Worm (Caenorhabditis elegans) whole organism, L2 larva: Measurements from ENCODE around the gene str-170.

Experiments used
- C34F6.9 ChIP-seq: fragments of 150-350 bp; optimal IDR thresholded peaks from 2 replicates; lab custom pipeline; 2014; ENCODE audit warnings: missing biosample characterization, missing genetic modification characterization
- R02D3.7 ChIP-seq: fragments of 150-350 bp; optimal IDR thresholded peaks from 2 replicates; lab custom pipeline; 2014; ENCODE audit warnings: missing biosample characterization, missing genetic modification characterization
- ZK546.5 ChIP-seq: sonication (generic microtip); optimal IDR thresholded peaks from 2 replicates; lab custom pipeline; 2017; ENCODE audit warnings: missing biosample characterization, missing genetic modification characterization
- alr-1 ChIP-seq: fragments of 150-350 bp; optimal IDR thresholded peaks from 2 replicates; lab custom pipeline; 2014; ENCODE audit warnings: missing biosample characterization, missing genetic modification characterization
- aly-2 ChIP-seq: fragments of 150-350 bp; optimal IDR thresholded peaks from 2 replicates; lab custom pipeline; 2014; ENCODE audit warnings: missing biosample characterization, missing genetic modification characterization
- ama-1 ChIP-seq: fragments of 150-350 bp; optimal IDR thresholded peaks from 2 replicates; lab custom pipeline; 2018; ENCODE audit warnings: inconsistent platforms
- blmp-1 ChIP-seq: sonication (generic microtip); optimal IDR thresholded peaks from 2 replicates; lab custom pipeline; 2017; ENCODE audit warnings: missing genetic modification characterization, mild to moderate bottlenecking, missing compliant biosample characterization, antibody characterized with exemption, moderate library complexity; ENCODE audit not compliant: insufficient read depth
- ceh-16 ChIP-seq: fragments of 150-350 bp; optimal IDR thresholded peaks from 2 replicates; lab custom pipeline; 2014; ENCODE audit warnings: missing biosample characterization, missing genetic modification characterization
- ceh-82 ChIP-seq: fragments of 150-350 bp; optimal IDR thresholded peaks from 2 replicates; lab custom pipeline; 2014; ENCODE audit warnings: missing biosample characterization, missing genetic modification characterization
- elt-1 ChIP-seq: fragments of 150-350 bp; optimal IDR thresholded peaks from 2 replicates; lab custom pipeline; 2014; ENCODE audit warnings: missing biosample characterization, missing genetic modification characterization
- elt-3 ChIP-seq: sonication (generic microtip); optimal IDR thresholded peaks from 2 replicates; lab custom pipeline; 2017; ENCODE audit warnings: missing biosample characterization, missing genetic modification characterization
- fos-1 ChIP-seq: fragments of 150-350 bp; optimal IDR thresholded peaks from 2 replicates; lab custom pipeline; 2014; ENCODE audit warnings: missing biosample characterization, missing genetic modification characterization
- lin-11 ChIP-seq: fragments of 150-350 bp; sonication (generic microtip); optimal IDR thresholded peaks from 2 replicates; lab custom pipeline; 2014; ENCODE audit warnings: missing biosample characterization, missing genetic modification characterization, inconsistent platforms, mixed read lengths
- lin-13 ChIP-seq: fragments of 150-350 bp; optimal IDR thresholded peaks from 2 replicates; lab custom pipeline; 2014; ENCODE audit warnings: missing biosample characterization, missing genetic modification reagents, missing genetic modification characterization
- lin-39 ChIP-seq: fragments of 150-350 bp; optimal IDR thresholded peaks from 2 replicates; lab custom pipeline; 2014; ENCODE audit warnings: missing biosample characterization, missing genetic modification reagents, missing genetic modification characterization
- lsy-2 ChIP-seq, 2 experiments: fragments of 150-350 bp in 1 of 2; sonication (generic microtip) in 1 of 2; optimal IDR thresholded peaks; 2 replicates each; lab custom pipeline; 2014 to 2017; ENCODE audit warnings: missing biosample characterization in 2 of 2, missing genetic modification characterization in 2 of 2
- mab-5 ChIP-seq: fragments of 150-350 bp; optimal IDR thresholded peaks from 2 replicates; lab custom pipeline; 2014; ENCODE audit warnings: missing biosample characterization, missing genetic modification characterization
- mbf-1 ChIP-seq: sonication (generic microtip); optimal IDR thresholded peaks from 2 replicates; lab custom pipeline; 2017; ENCODE audit warnings: missing biosample characterization, missing genetic modification characterization
- mdl-1 ChIP-seq, 2 experiments: fragments of 150-350 bp in 1 of 2; sonication (generic microtip) in 1 of 2; optimal IDR thresholded peaks; 2 replicates each; lab custom pipeline; 2017; ENCODE audit warnings: missing biosample characterization in 2 of 2, missing genetic modification characterization in 2 of 2
- nhr-12 ChIP-seq: fragments of 150-350 bp; optimal IDR thresholded peaks from 2 replicates; lab custom pipeline; 2014; ENCODE audit warnings: missing biosample characterization, missing genetic modification characterization
- nhr-129 ChIP-seq: fragments of 150-350 bp; optimal IDR thresholded peaks from 2 replicates; lab custom pipeline; 2014; ENCODE audit warnings: missing biosample characterization, missing genetic modification characterization
- nhr-21 ChIP-seq: fragments of 150-350 bp; optimal IDR thresholded peaks from 2 replicates; lab custom pipeline; 2014; ENCODE audit warnings: missing biosample characterization, missing genetic modification characterization
- nhr-237 ChIP-seq: fragments of 150-350 bp; optimal IDR thresholded peaks from 2 replicates; lab custom pipeline; 2014; ENCODE audit warnings: missing biosample characterization, missing genetic modification characterization
- nhr-25 ChIP-seq: fragments of 150-350 bp; sonication (generic microtip); optimal IDR thresholded peaks from 3 replicates; lab custom pipeline; 2014; ENCODE audit warnings: missing biosample characterization, missing genetic modification characterization
- nhr-6 ChIP-seq: fragments of 150-350 bp; optimal IDR thresholded peaks from 2 replicates; lab custom pipeline; 2014; ENCODE audit warnings: missing biosample characterization, missing genetic modification characterization
- sem-4 ChIP-seq: fragments of 150-350 bp; optimal IDR thresholded peaks from 2 replicates; lab custom pipeline; 2014; ENCODE audit warnings: missing biosample characterization, missing genetic modification reagents, missing genetic modification characterization
- snpc-4 ChIP-seq: fragments of 150-350 bp; optimal IDR thresholded peaks from 2 replicates; lab custom pipeline; 2014; ENCODE audit warnings: missing biosample characterization, missing genetic modification characterization
- unc-55 ChIP-seq: fragments of 150-350 bp; sonication (generic microtip); optimal IDR thresholded peaks from 3 replicates; lab custom pipeline; 2014; ENCODE audit warnings: missing biosample characterization, missing genetic modification reagents, missing genetic modification characterization
- zag-1 ChIP-seq: fragments of 150-350 bp; optimal IDR thresholded peaks from 2 replicates; lab custom pipeline; 2014; ENCODE audit warnings: missing biosample characterization, missing genetic modification characterization
- ztf-1 ChIP-seq: fragments of 200-800 bp; sonication (Bioruptor generic); conservative IDR thresholded peaks from 2 replicates; pipeline ENCODE4 v1.3.6; 2022; ENCODE audit warnings: missing genetic modification characterization, missing compliant biosample characterization
- ztf-11 ChIP-seq: sonication (generic microtip); optimal IDR thresholded peaks from 2 replicates; lab custom pipeline; 2017; ENCODE audit warnings: missing biosample characterization, missing genetic modification characterization

str-170 gene

DNA sequence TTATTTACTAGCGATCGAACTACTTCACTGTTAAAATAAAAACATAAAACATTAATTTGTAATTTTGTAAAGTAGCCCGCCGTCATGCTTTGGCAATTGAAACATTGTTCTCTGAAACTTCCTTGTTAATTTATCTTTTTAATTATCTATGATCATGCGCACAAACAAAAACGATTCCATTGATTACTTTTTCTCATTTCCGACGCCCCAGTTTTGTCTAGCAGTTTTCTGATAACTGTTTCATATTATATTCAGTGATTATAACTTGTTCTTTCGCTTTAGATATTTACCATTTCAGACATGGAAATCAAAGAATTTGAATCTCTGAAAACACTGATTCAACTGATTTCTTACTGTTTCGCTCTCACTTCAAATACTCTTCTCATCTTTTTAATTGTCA is at the start of gene str-170:
TSS of gene str-170 (plus strand) at position 301 of the 400 bp plus-strand sequence.
- no peak for TF ChIP-seq lsy-2 (tag; optimal IDR thresholded peaks at IDR 0.05; lab: Kevin White, UChicago)
- TF ChIP-seq fos-1: no peak
- TF ChIP-seq R02D3.7 (tag; lab: Kevin White, UChicago): no peak

DNA sequence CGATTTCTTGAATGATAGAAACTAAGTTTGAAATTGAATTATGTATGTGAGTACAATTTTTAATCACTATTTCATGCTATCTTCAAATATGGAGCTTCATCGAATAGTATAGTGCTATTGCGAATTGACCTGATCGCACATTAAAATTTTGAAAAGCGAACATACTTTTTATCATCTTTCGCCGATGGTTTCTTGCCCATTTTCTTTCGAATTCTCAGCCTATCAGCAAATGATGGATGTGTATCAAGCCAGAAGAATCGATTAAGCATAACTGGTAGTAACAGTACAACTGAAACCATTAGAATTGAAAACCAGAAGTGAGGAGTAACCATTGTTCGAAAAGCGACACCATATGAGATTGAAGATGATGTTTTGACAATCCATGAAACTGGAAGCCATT is 47.6 kb upstream of the str-170 start:
- TF ChIP-seq snpc-4 (tag; lab: Kevin White, UChicago): no peak

DNA sequence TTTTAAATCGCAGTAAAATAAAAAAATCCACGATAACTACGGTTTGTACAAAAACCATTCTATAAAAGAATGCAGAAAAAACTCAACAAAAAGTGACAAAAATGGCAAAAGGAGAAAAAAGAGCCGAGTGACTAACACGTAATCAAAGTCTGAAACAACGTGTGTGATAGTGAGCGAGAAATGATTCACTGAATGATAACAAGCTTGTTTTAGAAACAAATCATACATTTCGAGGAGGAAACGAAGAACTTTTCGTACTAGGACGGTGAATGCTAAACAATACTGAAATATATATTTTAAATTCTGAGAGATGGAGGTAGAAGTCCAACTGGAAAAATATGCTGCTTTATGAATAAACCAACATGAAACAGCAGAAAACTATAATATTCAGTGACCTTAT is 35.2 kb upstream of the str-170 start:
- no peak for TF ChIP-seq nhr-21 (tag; lab: Kevin White, UChicago)
- TF ChIP-seq unc-55: no peak
- TF ChIP-seq fos-1: peak; percentile 86

- no peak for TF ChIP-seq nhr-6 (tag; lab: Kevin White, UChicago)
- no peak for TF ChIP-seq lin-13 (GFP tag; lab: Kevin White, UChicago)
These were observed 30.4 kb upstream of the str-170 start, which contains the start of gene tat-2 for ce11 chrIV:4846793-4847192. Gene tat-2 (minus strand): TSS chrIV:4846893.

- TF ChIP-seq ceh-82 (tag; lab: Kevin White, UChicago) (no peak), alr-1 (tag; lab: Kevin White, UChicago) (no peak), lin-11 (tag; lab: Kevin White, UChicago) (no peak), nhr-12 (tag; lab: Kevin White, UChicago) (no peak), R02D3.7 (tag; lab: Kevin White, UChicago) (no peak), nhr-129 (tag; lab: Kevin White, UChicago) (no peak), blmp-1 (tag; lab: Kevin White, UChicago) (no peak)
- TF ChIP-seq, all 48 proteins: peak for 0
These were observed 21.0 kb upstream of the str-170 start, which contains the start of gene Y17G9A.2 for ce11 chrIV:4856195-4856594. Gene Y17G9A.2 (minus strand): TSS chrIV:4856295.

DNA sequence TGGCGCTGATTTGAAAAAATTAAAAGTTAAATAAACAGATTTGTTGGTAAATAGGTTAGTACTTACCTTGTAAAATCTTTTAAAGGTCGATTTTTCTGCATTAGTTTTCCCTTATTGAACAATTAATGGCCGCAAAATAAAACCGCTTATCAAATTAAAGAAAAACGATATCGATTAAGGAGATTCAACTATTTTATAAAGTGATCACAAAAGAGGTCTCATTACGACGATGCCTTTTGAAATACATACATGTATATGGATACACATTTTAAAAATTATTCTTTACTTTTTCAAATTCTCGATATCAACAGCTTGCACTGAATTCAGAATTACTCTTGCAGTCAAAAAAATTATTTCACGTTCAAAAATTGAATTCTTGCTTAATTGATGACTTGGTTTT is 18.6 kb upstream of the str-170 start, which contains the start of gene Y17G9A.3:
TSS of gene Y17G9A.3 (minus strand) at position 101 of the 400 bp plus-strand sequence.
- TF ChIP-seq elt-1 (no peak), mbf-1 (tag; lab: Kevin White, UChicago) (no peak), aly-2 (tag; lab: Kevin White, UChicago) (no peak), mdl-1 (tag; optimal IDR thresholded peaks at IDR 0.05; lab: Kevin White, UChicago) (no peak), zag-1 (tag; lab: Kevin White, UChicago) (no peak), nhr-6 (tag; lab: Kevin White, UChicago) (no peak), ztf-11 (tag; lab: Kevin White, UChicago) (no peak), ZK546.5 (no peak), ztf-1 (GFP tag; lab: Robert Waterston, UW) (no peak), elt-3 (tag; lab: Kevin White, UChicago) (no peak), lsy-2 (tag; optimal IDR thresholded peaks at IDR 0.05; lab: Kevin White, UChicago) (no peak), mab-5 (no peak), unc-55 (no peak), C34F6.9 (tag; lab: Kevin White, UChicago) (no peak), nhr-21 (tag; lab: Kevin White, UChicago) (no peak), snpc-4 (tag; lab: Kevin White, UChicago) (no peak)

DNA sequence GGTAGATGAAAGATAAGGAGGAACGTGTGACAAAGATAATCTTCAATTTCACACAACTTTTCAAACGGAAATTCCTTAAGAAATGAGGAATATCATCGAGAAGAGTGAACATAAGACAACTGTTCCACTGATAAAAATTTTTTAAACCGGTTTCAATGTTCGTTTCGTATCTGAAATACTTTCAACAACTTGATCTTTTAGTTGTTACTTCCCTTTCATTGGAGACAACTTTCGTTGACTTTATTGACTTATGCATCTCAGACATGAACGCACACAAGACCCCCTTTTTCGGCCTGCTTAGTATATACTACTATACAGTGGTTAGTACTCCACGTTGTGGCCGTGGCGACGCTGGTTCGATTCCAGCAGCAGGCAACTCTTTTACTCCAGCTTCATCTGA is 15.8 kb upstream of the str-170 start, which contains the start of the genes Y17G9A.4 and str-173:
TSS of gene Y17G9A.4 (minus strand) at position 101 of the 400 bp plus-strand sequence.
TSS of gene str-173 (plus strand) at position 325 of the 400 bp plus-strand sequence.
- TF ChIP-seq nhr-237 (tag; lab: Kevin White, UChicago): no peak
- TF ChIP-seq nhr-25 (tag; lab: Kevin White, UChicago): no peak
- no peak for TF ChIP-seq snpc-4 (tag; lab: Kevin White, UChicago)
- TF ChIP-seq ceh-16 (tag; lab: Kevin White, UChicago): no peak
- no peak for TF ChIP-seq ama-1 (lab: Kevin White, UChicago)
- TF ChIP-seq sem-4: no peak
- TF ChIP-seq lin-39: no peak
